Fruit fly (Drosophila melanogaster): Measurements from ENCODE around the gene CG8064.

The CG8064 gene

dm6 chr3R:18255281-18255680 lies 28.2 kb upstream of the CG8064 start, which contains the start of the genes Ada2a, Polr2D, Tgs1 and moi (continued):
- TF ChIP-seq CG12659 (GFP tag; optimal IDR thresholded peaks at IDR 0.05) = peak; percentile 42
- no peak for TF ChIP-seq tap (tag; optimal IDR thresholded peaks at IDR 0.05)
- TF ChIP-seq knrl (GFP tag; IDR thresholded peaks at IDR 0.05; ENCODE audit: partially characterized antibody) = peak; percentile 73
- TF ChIP-seq bigmax (GFP tag; optimal IDR thresholded peaks at IDR 0.05) = no peak
- no peak for TF ChIP-seq Optix (GFP tag; IDR thresholded peaks at IDR 0.05)
- TF ChIP-seq ftz-f1 (GFP tag; optimal IDR thresholded peaks at IDR 0.05) = peak; percentile 80
- no peak for TF ChIP-seq fu2 (GFP tag; optimal IDR thresholded peaks at IDR 0.05)
- TF ChIP-seq Hand (GFP tag; optimal IDR thresholded peaks at IDR 0.05) = no peak
- TF ChIP-seq seq (GFP tag; IDR thresholded peaks at IDR 0.05) = no peak
- no peak for TF ChIP-seq CG10431 (GFP tag; optimal IDR thresholded peaks at IDR 0.05)
- no peak for TF ChIP-seq CG2199 (GFP tag; IDR thresholded peaks at IDR 0.05)
- TF ChIP-seq br (optimal IDR thresholded peaks at IDR 0.05) = no peak
- TF ChIP-seq CG6854 (GFP tag; optimal IDR thresholded peaks at IDR 0.05) = no peak
- TF ChIP-seq B-H1 (GFP tag; IDR thresholded peaks at IDR 0.05) = no peak
- TF ChIP-seq Abd-B (GFP tag; optimal IDR thresholded peaks at IDR 0.05) = no peak
- no peak for TF ChIP-seq tup (GFP tag; optimal IDR thresholded peaks at IDR 0.05)
- no peak for TF ChIP-seq nau (GFP tag; optimal IDR thresholded peaks at IDR 0.05)
- no peak for TF ChIP-seq Mrtf (GFP tag; IDR thresholded peaks at IDR 0.05)
- TF ChIP-seq ase (GFP tag; IDR thresholded peaks at IDR 0.05) = no peak
- no peak for TF ChIP-seq crol (GFP tag; IDR thresholded peaks at IDR 0.05)
- TF ChIP-seq nmo (GFP tag; optimal IDR thresholded peaks at IDR 0.05) = peak; percentile 7
- no peak for TF ChIP-seq Dip2 (GFP tag; IDR thresholded peaks at IDR 0.05)
- TF ChIP-seq NfI (GFP tag; optimal IDR thresholded peaks at IDR 0.05) = no peak
- no peak for TF ChIP-seq dmrt99B (tag; optimal IDR thresholded peaks at IDR 0.05)
- no peak for TF ChIP-seq crc (GFP tag; optimal IDR thresholded peaks at IDR 0.05)
- TF ChIP-seq Med (GFP tag) = peak; percentile 82
- no peak for TF ChIP-seq jing (GFP tag; optimal IDR thresholded peaks at IDR 0.05)
- TF ChIP-seq sd (tag; optimal IDR thresholded peaks at IDR 0.05) = peak; percentile 40
- TF ChIP-seq vnd (GFP tag; IDR thresholded peaks at IDR 0.05; ENCODE audit: partially characterized antibody) = peak; percentile 61
- no peak for TF ChIP-seq Ravus (GFP tag; IDR thresholded peaks at IDR 0.05)
- 0 out of 2 replicates have a peak, but pooled peaks have one; percentile 33 for TF ChIP-seq CG3847 (GFP tag; IDR thresholded peaks at IDR 0.05)
- TF ChIP-seq CG17359 (tag; optimal IDR thresholded peaks at IDR 0.05) = no peak
- TF ChIP-seq D19B (GFP tag; optimal IDR thresholded peaks at IDR 0.05) = no peak
- no peak for TF ChIP-seq tgo (GFP tag; IDR thresholded peaks at IDR 0.05)
- no peak for TF ChIP-seq CG6813 (GFP tag; optimal IDR thresholded peaks at IDR 0.05)
- TF ChIP-seq ssp (GFP tag; IDR thresholded peaks at IDR 0.05) = no peak
- no peak for TF ChIP-seq tio (GFP tag; optimal IDR thresholded peaks at IDR 0.05)
- no peak for TF ChIP-seq jigr1 (GFP tag; IDR thresholded peaks at IDR 0.05)
- no peak for TF ChIP-seq Aef1 (GFP tag; IDR thresholded peaks at IDR 0.05)
- TF ChIP-seq Lpt (GFP tag; optimal IDR thresholded peaks at IDR 0.05) = no peak
- no peak for TF ChIP-seq CG13775 (GFP tag; optimal IDR thresholded peaks at IDR 0.05)
- no peak for TF ChIP-seq CG1792 (GFP tag; optimal IDR thresholded peaks at IDR 0.05)
- peak; percentile 85 for TF ChIP-seq BEAF-32 (GFP tag; optimal IDR thresholded peaks at IDR 0.05)
- no peak for TF ChIP-seq MTF-1 (GFP tag; optimal IDR thresholded peaks at IDR 0.05; ENCODE audit: borderline replicate concordance)
- no peak for TF ChIP-seq Oli (tag; optimal IDR thresholded peaks at IDR 0.05)
- TF ChIP-seq Dbx (GFP tag; IDR thresholded peaks at IDR 0.05) = no peak
- TF ChIP-seq chm (GFP tag; IDR thresholded peaks at IDR 0.05) = no peak
- TF ChIP-seq CG4282 (GFP tag; optimal IDR thresholded peaks at IDR 0.05) = no peak
- TF ChIP-seq disco-r (GFP tag; optimal IDR thresholded peaks at IDR 0.05) = no peak
- TF ChIP-seq CG3407 (GFP tag; optimal IDR thresholded peaks at IDR 0.05) = no peak
- no peak for TF ChIP-seq CG8089 (GFP tag; optimal IDR thresholded peaks at IDR 0.05)
- TF ChIP-seq Adf1 (GFP tag; IDR thresholded peaks at IDR 0.05) = no peak

Measured in whole organism, embryonic.